Worm (Caenorhabditis elegans) whole organism, L4 larva: ENCODE data around the gene sma-2.
A peak's percentile ranks its signal among the peaks of the same experiment; 100 is the strongest.

Source experiments
- F26F4.8 ChIP-seq: fragments of 200-800 bp; sonication (Bioruptor generic); conservative IDR thresholded peaks from 2 replicates; pipeline ENCODE4 v1.3.6; 2022; ENCODE audit warnings: missing genetic modification characterization, missing compliant biosample characterization
- F37D6.2 ChIP-seq: sonication (generic microtip); optimal IDR thresholded peaks from 2 replicates; lab custom pipeline; 2016; ENCODE audit warnings: mild to moderate bottlenecking, missing genetic modification characterization, missing compliant biosample characterization
- F44E2.7 ChIP-seq: fragments of 200-800 bp; sonication (Bioruptor generic); IDR thresholded peaks from 2 replicates; pipeline ENCODE4 v2.1.2; 2022; ENCODE audit warnings: missing genetic modification characterization, missing compliant biosample characterization
- F49E8.2 ChIP-seq: sonication (generic microtip); optimal IDR thresholded peaks from 2 replicates; lab custom pipeline; 2016; ENCODE audit warnings: missing compliant biosample characterization, mild to moderate bottlenecking, missing genetic modification characterization, borderline replicate concordance
- T20F7.1 ChIP-seq: fragments of 200-800 bp; sonication (Bioruptor generic); optimal IDR thresholded peaks from 2 replicates; lab custom pipeline; 2018; ENCODE audit warnings: mild to moderate bottlenecking, missing genetic modification characterization, missing compliant biosample characterization
- aha-1 ChIP-seq: fragments of 150-350 bp; peaks from one replicate; lab custom pipeline; 2014; ENCODE audit warnings: missing biosample characterization, missing genetic modification characterization
- ceh-20 ChIP-seq: fragments of 200-800 bp; sonication (Bioruptor generic); IDR thresholded peaks from 2 replicates; pipeline ENCODE4 v1.3.6; 2022; ENCODE audit warnings: missing genetic modification reagents, missing genetic modification characterization, missing compliant biosample characterization
- ceh-28 ChIP-seq: fragments of 150-350 bp; optimal IDR thresholded peaks from 2 replicates; lab custom pipeline; 2014; ENCODE audit warnings: missing biosample characterization, missing genetic modification reagents, missing genetic modification characterization
- ceh-82 ChIP-seq: sonication (generic microtip); optimal IDR thresholded peaks from 2 replicates; lab custom pipeline; 2017; ENCODE audit warnings: missing biosample characterization, missing genetic modification characterization
- cey-2 ChIP-seq: sonication (generic microtip); optimal IDR thresholded peaks from 3 replicates; lab custom pipeline; 2017; ENCODE audit warnings: missing genetic modification characterization, mild to moderate bottlenecking, missing compliant biosample characterization, antibody characterized with exemption, borderline replicate concordance; ENCODE audit not compliant: insufficient read depth
- daf-16 ChIP-seq, 3 experiments: sonication (generic microtip); optimal IDR thresholded peaks; 2 replicates each; lab custom pipeline; 2016 to 2017; ENCODE audit warnings: missing genetic modification characterization in 3 of 3, missing genetic modification reagents in 3 of 3, mild to moderate bottlenecking in 2 of 3, missing compliant biosample characterization in 2 of 3, missing biosample characterization in 1 of 3, moderate library complexity in 1 of 3
- dmd-6 ChIP-seq: fragments of 200-800 bp; sonication (Bioruptor generic); IDR thresholded peaks from 2 replicates; pipeline ENCODE4 v1.3.6; 2022; ENCODE audit warnings: missing genetic modification reagents, missing genetic modification characterization, missing compliant biosample characterization
- dve-1 ChIP-seq: sonication (generic microtip); optimal IDR thresholded peaks from 2 replicates; lab custom pipeline; 2017; ENCODE audit warnings: antibody characterized with exemption, mild to moderate bottlenecking, missing genetic modification characterization, missing compliant biosample characterization; ENCODE audit not compliant: insufficient read depth
- fkh-10 ChIP-seq: fragments of 150-350 bp; optimal IDR thresholded peaks from 2 replicates; lab custom pipeline; 2014; ENCODE audit warnings: missing biosample characterization, missing genetic modification reagents, missing genetic modification characterization
- gei-8 ChIP-seq: fragments of 200-800 bp; sonication (Bioruptor generic); optimal IDR thresholded peaks from 2 replicates; lab custom pipeline; 2018; ENCODE audit warnings: mild to moderate bottlenecking, missing genetic modification characterization, missing compliant biosample characterization
- hif-1 ChIP-seq, 2 experiments: sonication (generic microtip); optimal IDR thresholded peaks; 2 replicates each; lab custom pipeline; 2016 to 2017; ENCODE audit warnings: missing compliant biosample characterization in 2 of 2, missing genetic modification characterization in 2 of 2, missing genetic modification reagents in 2 of 2, missing genotype in 2 of 2, mild to moderate bottlenecking in 1 of 2
- hlh-11 ChIP-seq: fragments of 200-800 bp; sonication (Bioruptor generic); optimal IDR thresholded peaks from 2 replicates; lab custom pipeline; 2018; ENCODE audit warnings: mild to moderate bottlenecking, missing genetic modification characterization, missing compliant biosample characterization
- hlh-30 ChIP-seq: sonication (generic microtip); optimal IDR thresholded peaks from 2 replicates; lab custom pipeline; 2017; ENCODE audit warnings: antibody characterized with exemption, mild to moderate bottlenecking, missing genetic modification characterization, missing compliant biosample characterization; ENCODE audit not compliant: insufficient read depth
- lim-7 ChIP-seq: fragments of 200-800 bp; sonication (Bioruptor generic); IDR thresholded peaks from 2 replicates; pipeline ENCODE4 v1.3.6; 2022; ENCODE audit warnings: missing genetic modification characterization, missing compliant biosample characterization
- lin-1 ChIP-seq: fragments of 200-800 bp; sonication (Bioruptor generic); IDR thresholded peaks from 2 replicates; pipeline ENCODE4 v1.3.6; 2022; ENCODE audit warnings: missing genetic modification reagents, missing genetic modification characterization, missing compliant biosample characterization
- lin-15B ChIP-seq: fragments of 150-350 bp; sonication (generic microtip); optimal IDR thresholded peaks from 3 replicates; lab custom pipeline; 2014; ENCODE audit warnings: missing biosample characterization, missing genetic modification characterization
- lsy-2 ChIP-seq, 2 experiments: fragments of 150-350 bp in 1 of 2; sonication (generic microtip) in 1 of 2; optimal IDR thresholded peaks; 2 replicates each; lab custom pipeline; 2014 to 2017; ENCODE audit warnings: missing biosample characterization in 2 of 2, missing genetic modification characterization in 2 of 2
- mdl-1 ChIP-seq, 2 experiments: fragments of 150-350 bp in 1 of 2; sonication (generic microtip) in 1 of 2; optimal IDR thresholded peaks; 2 replicates each; lab custom pipeline; 2014 to 2017; ENCODE audit warnings: missing biosample characterization in 2 of 2, missing genetic modification characterization in 2 of 2
- mep-1 ChIP-seq: fragments of 150-350 bp; sonication (generic microtip); optimal IDR thresholded peaks from 3 replicates; lab custom pipeline; 2014; ENCODE audit warnings: missing biosample characterization, missing genetic modification characterization
- mxl-3 ChIP-seq: fragments of 200-800 bp; sonication (Bioruptor generic); optimal IDR thresholded peaks from 2 replicates; lab custom pipeline; 2018; ENCODE audit warnings: mild to moderate bottlenecking, missing genetic modification characterization, missing compliant biosample characterization
- nhr-11 ChIP-seq: fragments of 150-350 bp; optimal IDR thresholded peaks from 2 replicates; lab custom pipeline; 2014; ENCODE audit warnings: missing biosample characterization, missing genetic modification characterization
- nhr-237 ChIP-seq: sonication (generic microtip); optimal IDR thresholded peaks from 2 replicates; lab custom pipeline; 2017; ENCODE audit warnings: missing biosample characterization, missing genetic modification characterization
- nhr-25 ChIP-seq: sonication (generic microtip); optimal IDR thresholded peaks from 2 replicates; lab custom pipeline; 2017; ENCODE audit warnings: missing genetic modification characterization, mild to moderate bottlenecking, missing compliant biosample characterization, antibody characterized with exemption, moderate library complexity, borderline replicate concordance; ENCODE audit not compliant: insufficient read depth
- nhr-28 ChIP-seq: fragments of 150-350 bp; optimal IDR thresholded peaks from 2 replicates; lab custom pipeline; 2014; ENCODE audit warnings: missing biosample characterization, missing genetic modification characterization
- nhr-42 ChIP-seq: fragments of 200-800 bp; sonication (Bioruptor generic); IDR thresholded peaks from 2 replicates; pipeline ENCODE4 v1.3.6; 2022; ENCODE audit warnings: missing genetic modification characterization, missing compliant biosample characterization
- nhr-48 ChIP-seq: sonication (generic microtip); optimal IDR thresholded peaks from 2 replicates; lab custom pipeline; 2016; ENCODE audit warnings: mild to moderate bottlenecking, missing genetic modification characterization, missing compliant biosample characterization
- nhr-6 ChIP-seq: fragments of 150-350 bp; optimal IDR thresholded peaks from 2 replicates; lab custom pipeline; 2014; ENCODE audit warnings: missing biosample characterization, missing genetic modification characterization
- nhr-76 ChIP-seq: fragments of 150-350 bp; optimal IDR thresholded peaks from 2 replicates; lab custom pipeline; 2014; ENCODE audit warnings: missing biosample characterization, missing genetic modification characterization
- nhr-77 ChIP-seq: fragments of 150-350 bp; optimal IDR thresholded peaks from 2 replicates; lab custom pipeline; 2014; ENCODE audit warnings: missing biosample characterization, missing genetic modification characterization
- pha-4 ChIP-seq, 2 experiments: fragments of 150-350 bp in 1 of 2; fragments of 200-800 bp in 1 of 2; sonication (Bioruptor generic) in 1 of 2; IDR thresholded peaks in 1 of 2; optimal IDR thresholded peaks in 1 of 2; 2 replicates each; pipeline versions ENCODE4 v1.3.6 to Lab custom; 2014 to 2022; ENCODE audit warnings: missing genetic modification characterization in 2 of 2, missing genetic modification reagents in 2 of 2, missing biosample characterization in 1 of 2, missing compliant biosample characterization in 1 of 2
- pqm-1 ChIP-seq: sonication (generic microtip); optimal IDR thresholded peaks from 2 replicates; lab custom pipeline; 2017; ENCODE audit warnings: missing biosample characterization, missing genetic modification characterization
- rbr-2 ChIP-seq: sonication (generic microtip); optimal IDR thresholded peaks from 2 replicates; lab custom pipeline; 2016; ENCODE audit warnings: missing genotype, missing genetic modification characterization, missing compliant biosample characterization
- saeg-2 ChIP-seq: fragments of 200-800 bp; sonication (Bioruptor generic); IDR thresholded peaks from 2 replicates; pipeline ENCODE4 v1.3.6; 2022; ENCODE audit warnings: missing genetic modification reagents, missing genetic modification characterization, missing compliant biosample characterization
- sdz-12 ChIP-seq: fragments of 200-800 bp; sonication (Bioruptor generic); optimal IDR thresholded peaks from 2 replicates; lab custom pipeline; 2018; ENCODE audit warnings: mild to moderate bottlenecking, missing genetic modification characterization, missing compliant biosample characterization
- tra-1 ChIP-seq: fragments of 200-800 bp; sonication (Bioruptor generic); IDR thresholded peaks from 2 replicates; pipeline ENCODE4 v1.3.6; 2022; ENCODE audit warnings: missing genetic modification reagents, missing genetic modification characterization, missing compliant biosample characterization
- unc-130 ChIP-seq: sonication (generic microtip); optimal IDR thresholded peaks from 2 replicates; lab custom pipeline; 2016; ENCODE audit warnings: missing genetic modification reagents, missing genetic modification characterization, missing compliant biosample characterization
- unc-39 ChIP-seq: sonication (generic microtip); optimal IDR thresholded peaks from 2 replicates; lab custom pipeline; 2017; ENCODE audit warnings: missing biosample characterization, missing genetic modification characterization
- unc-62 ChIP-seq, 3 experiments: fragments of 150-350 bp in 1 of 3; sonication (generic microtip); optimal IDR thresholded peaks in 2 of 3; peaks in 1 of 3; 1 replicate in 1 of 3; 2 replicates in 2 of 3; lab custom pipeline; 2014 to 2017; ENCODE audit warnings: missing biosample characterization in 3 of 3, missing genetic modification characterization in 3 of 3, missing genetic modification reagents in 3 of 3, missing genotype in 1 of 3
- vab-7 ChIP-seq: fragments of 200-800 bp; sonication (Bioruptor generic); IDR thresholded peaks from 2 replicates; pipeline ENCODE4 v1.3.6; 2022; ENCODE audit warnings: missing genetic modification reagents, missing genetic modification characterization, missing compliant biosample characterization
- zip-11 ChIP-seq: fragments of 200-800 bp; sonication (Bioruptor generic); IDR thresholded peaks from 2 replicates; pipeline ENCODE4 v1.3.6; 2022; ENCODE audit warnings: missing genetic modification characterization, missing compliant biosample characterization
- ztf-7 ChIP-seq: fragments of 150-350 bp; optimal IDR thresholded peaks from 2 replicates; lab custom pipeline; 2014; ENCODE audit warnings: missing biosample characterization, missing genetic modification characterization

The sma-2 gene

ce11 chrIII:8733667-8734066 lies 15.8 kb upstream of the sma-2 start (continued):
- TF ChIP-seq ceh-20 (GFP tag; lab: Robert Waterston, UW) (0 out of 2 replicates have a peak, but pooled peaks have one; percentile 11), ceh-82 (tag; lab: Kevin White, UChicago) (no peak), unc-130 (GFP tag; lab: Kevin White, UChicago) (no peak), fkh-10 (GFP tag; lab: Kevin White, UChicago) (no peak), lin-1 (peak; percentile 66), zip-11 (GFP tag; lab: Robert Waterston, UW) (no peak)
- TF ChIP-seq, all 104 proteins: peak for 18

- TF ChIP-seq T20F7.1, result peak; percentile 10
- no peak for TF ChIP-seq F44E2.7 (GFP tag; lab: Robert Waterston, UW)
- TF ChIP-seq hlh-11, result peak; percentile 86
- 0 out of 2 replicates have a peak, but pooled peaks have one; percentile 19 for TF ChIP-seq vab-7 (GFP tag; lab: Robert Waterston, UW)
- peak in 1 of 2 experiments; percentile 40 for TF ChIP-seq mdl-1 (tag; optimal IDR thresholded peaks at IDR 0.05; lab: Kevin White, UChicago)
- TF ChIP-seq nhr-11 (tag; lab: Kevin White, UChicago), result peak; percentile 14
- TF ChIP-seq F49E8.2 (tag; lab: Kevin White, UChicago), result no peak
- TF ChIP-seq ceh-28, result no peak
- TF ChIP-seq dve-1 (tag; lab: Kevin White, UChicago), result peak; percentile 47
- peak; percentile 65 for TF ChIP-seq mxl-3 (GFP tag; lab: Kevin White, UChicago)
- peak; percentile 5 for TF ChIP-seq gei-8 (GFP tag; lab: Kevin White, UChicago)
- no peak for TF ChIP-seq cey-2 (tag; lab: Kevin White, UChicago)
- no peak for TF ChIP-seq nhr-77 (tag; lab: Kevin White, UChicago)
- peak; percentile 79 for TF ChIP-seq ztf-7 (tag; lab: Kevin White, UChicago)
- TF ChIP-seq nhr-25, result peak; percentile 36
- TF ChIP-seq nhr-76 (tag; lab: Kevin White, UChicago), result no peak
- TF ChIP-seq dmd-6 (GFP tag; lab: Robert Waterston, UW), result peak; percentile 79
- TF ChIP-seq nhr-6 (tag; lab: Kevin White, UChicago), result no peak
- TF ChIP-seq F37D6.2, result no peak
- no peak for TF ChIP-seq ceh-20 (GFP tag; lab: Robert Waterston, UW)
- no peak for TF ChIP-seq lin-15B (tag; lab: Kevin White, UChicago)
- peak; percentile 12 to 92 for TF ChIP-seq daf-16 (GFP tag; optimal IDR thresholded peaks at IDR 0.05; lab: Kevin White, UChicago)
- TF ChIP-seq daf-16 (tag; optimal IDR thresholded peaks at IDR 0.05; lab: Kevin White, UChicago), result peak; percentile 27
- TF ChIP-seq nhr-28 (tag; lab: Kevin White, UChicago), result peak; percentile 52
- no peak for TF ChIP-seq lsy-2 (tag; optimal IDR thresholded peaks at IDR 0.05; lab: Kevin White, UChicago)
- no peak for TF ChIP-seq sdz-12 (GFP tag; lab: Kevin White, UChicago)
- TF ChIP-seq mep-1 (tag; lab: Kevin White, UChicago), result peak; percentile 41
- peak in 1 of 2 experiments; percentile 82 for TF ChIP-seq unc-62 (GFP tag; optimal IDR thresholded peaks at IDR 0.05 in 1 of 2; lab: Kevin White, UChicago)
- no peak for TF ChIP-seq unc-62 (tag; optimal IDR thresholded peaks at IDR 0.05; lab: Kevin White, UChicago)
- TF ChIP-seq saeg-2 (GFP tag; lab: Robert Waterston, UW), result 0 out of 2 replicates have a peak, but pooled peaks have one; percentile 67
- no peak for TF ChIP-seq lim-7 (GFP tag; lab: Robert Waterston, UW)
- TF ChIP-seq pqm-1, result no peak
- TF ChIP-seq unc-39 (tag; lab: Kevin White, UChicago), result no peak
- TF ChIP-seq tra-1 (GFP tag; lab: Robert Waterston, UW), result peak; percentile 63; the same call in 1 of the 2 replicates
- peak; percentile 87 for TF ChIP-seq aha-1 (tag; lab: Kevin White, UChicago)
- peak; percentile 66 for TF ChIP-seq nhr-48
- TF ChIP-seq hlh-30 (tag; lab: Kevin White, UChicago), result peak; percentile 78
- no peak for TF ChIP-seq F26F4.8 (GFP tag; lab: Robert Waterston, UW)
- TF ChIP-seq nhr-237, result no peak
- TF ChIP-seq nhr-42 (GFP tag; lab: Robert Waterston, UW), result no peak
- no peak for TF ChIP-seq pha-4 (GFP tag; IDR thresholded peaks at IDR 0.05; lab: Robert Waterston, UW)
- TF ChIP-seq pha-4 (tag; optimal IDR thresholded peaks at IDR 0.05; lab: Kevin White, UChicago), result peak; percentile 11
- peak; percentile 24 for TF ChIP-seq rbr-2 (tag; lab: Kevin White, UChicago)
- peak in 1 of 2 experiments; percentile 34 for TF ChIP-seq hif-1 (tag; optimal IDR thresholded peaks at IDR 0.05; lab: Kevin White, UChicago)
These were observed 15.1 kb upstream of the sma-2 start for ce11 chrIII:8734327-8734885.
